Fruit fly (Drosophila melanogaster) ovary, adult (tissue): ENCODE measurements around the gene CG32713.

Source experiments
- CG17801 ChIP-seq: fragments of 200-800 bp; optimal IDR thresholded peaks from 2 replicates; lab custom pipeline; 2019; ENCODE audit warnings: missing biosample characterization, mild to moderate bottlenecking, missing genetic modification characterization, moderate library complexity; ENCODE audit not compliant: partially characterized antibody

The CG32713 gene

DNA sequence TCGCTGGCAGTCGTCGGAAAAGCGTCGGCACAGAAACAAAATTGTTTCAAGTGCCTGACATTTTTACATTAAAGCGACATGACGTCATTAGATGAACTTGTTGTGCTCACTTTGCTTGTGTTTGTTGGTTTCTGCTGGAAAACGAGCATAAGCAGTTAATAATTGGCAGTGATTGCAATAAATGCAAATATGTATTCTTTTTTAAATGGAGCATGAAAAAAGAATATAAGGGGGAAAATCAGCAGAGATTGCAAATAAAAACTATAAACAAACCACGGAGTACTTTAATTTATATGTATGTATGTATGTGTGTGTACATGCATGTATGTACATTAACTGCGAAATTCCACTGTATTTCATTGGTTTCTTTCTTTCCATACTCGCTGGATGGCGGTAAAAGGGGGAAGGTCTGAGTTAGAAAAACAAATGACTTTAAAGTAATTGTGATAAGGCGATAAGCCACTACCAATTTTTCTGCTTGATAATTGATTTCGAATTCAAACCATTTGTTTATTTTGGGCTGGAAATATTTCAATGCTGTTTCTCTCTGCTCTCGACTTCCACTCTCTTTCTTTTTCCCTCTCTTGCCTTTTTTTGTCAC lies 43.8 kb downstream of the CG32713 start:
- peak; percentile 53 for TF ChIP-seq CG17801

DNA sequence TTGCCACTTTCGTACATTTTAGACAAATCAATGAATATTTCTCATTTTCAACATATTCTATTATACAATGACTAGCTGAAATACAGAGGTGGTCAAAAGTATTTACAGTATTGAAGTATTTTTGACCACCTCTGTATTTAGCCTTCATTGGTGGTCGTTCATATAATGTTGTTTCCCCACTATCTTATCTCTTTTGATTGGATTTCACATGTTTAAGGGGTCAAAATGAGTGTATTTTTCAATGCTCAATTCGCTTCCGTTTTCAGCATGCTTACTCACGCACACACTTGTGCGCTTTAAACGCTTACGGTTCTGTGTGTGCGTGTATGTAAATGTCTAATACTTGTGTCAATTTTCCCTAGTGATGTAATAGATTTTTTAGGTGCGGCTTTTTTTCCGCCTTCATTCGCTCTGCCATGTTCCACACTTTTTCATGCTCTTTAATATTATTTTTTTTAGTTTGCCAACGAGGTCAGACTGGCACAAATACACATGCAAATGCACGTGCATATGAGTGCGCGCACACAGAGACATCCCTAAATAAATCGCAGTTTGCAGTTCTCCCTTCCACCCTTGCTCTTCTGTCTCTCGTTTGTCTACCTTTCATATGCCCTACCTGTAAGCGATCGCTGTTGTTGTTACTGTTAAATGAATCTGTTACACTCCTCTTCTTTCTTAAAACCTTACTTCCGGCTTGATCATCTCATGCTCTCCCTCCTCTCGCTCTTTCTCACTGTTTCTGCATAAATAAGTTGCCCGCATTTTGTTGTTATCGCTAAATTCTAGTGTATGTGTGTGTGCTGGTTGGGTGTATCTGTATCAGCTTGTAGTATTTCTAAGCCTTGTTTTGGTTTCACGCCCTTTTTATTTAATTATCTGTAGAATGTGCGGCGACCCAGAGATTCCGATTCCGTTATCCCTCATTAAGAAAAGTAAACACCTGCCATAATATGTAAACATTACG lies 45.0 kb downstream of the CG32713 start:
- peak; percentile 54 for TF ChIP-seq CG17801

DNA sequence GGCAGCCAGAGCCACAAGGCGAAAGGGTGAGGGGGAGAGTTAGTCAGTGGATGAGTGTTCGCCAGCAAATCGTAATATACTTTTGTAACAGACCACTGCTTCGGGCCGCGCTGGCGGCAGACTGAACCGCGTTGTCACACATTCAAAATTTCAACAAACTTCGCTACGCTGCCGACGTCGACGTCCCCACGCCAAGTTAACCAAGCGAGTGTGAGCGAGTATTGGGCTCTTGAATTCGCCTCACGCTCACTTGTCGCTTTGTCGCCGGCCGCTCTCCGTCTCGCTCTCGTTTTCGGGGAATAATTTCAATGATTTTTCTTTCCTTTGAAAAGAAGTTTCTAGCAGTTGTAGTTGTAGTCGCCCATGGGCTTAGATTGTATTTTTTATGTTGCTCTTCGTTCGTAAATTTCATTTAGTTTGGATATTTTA lies 45.9 kb downstream of the CG32713 start, which contains the start of gene lawc:
Gene lawc, minus strand, starts transcription at position 127 of the 429 bp plus-strand sequence.
- TF ChIP-seq CG17801, result peak; percentile 96

DNA sequence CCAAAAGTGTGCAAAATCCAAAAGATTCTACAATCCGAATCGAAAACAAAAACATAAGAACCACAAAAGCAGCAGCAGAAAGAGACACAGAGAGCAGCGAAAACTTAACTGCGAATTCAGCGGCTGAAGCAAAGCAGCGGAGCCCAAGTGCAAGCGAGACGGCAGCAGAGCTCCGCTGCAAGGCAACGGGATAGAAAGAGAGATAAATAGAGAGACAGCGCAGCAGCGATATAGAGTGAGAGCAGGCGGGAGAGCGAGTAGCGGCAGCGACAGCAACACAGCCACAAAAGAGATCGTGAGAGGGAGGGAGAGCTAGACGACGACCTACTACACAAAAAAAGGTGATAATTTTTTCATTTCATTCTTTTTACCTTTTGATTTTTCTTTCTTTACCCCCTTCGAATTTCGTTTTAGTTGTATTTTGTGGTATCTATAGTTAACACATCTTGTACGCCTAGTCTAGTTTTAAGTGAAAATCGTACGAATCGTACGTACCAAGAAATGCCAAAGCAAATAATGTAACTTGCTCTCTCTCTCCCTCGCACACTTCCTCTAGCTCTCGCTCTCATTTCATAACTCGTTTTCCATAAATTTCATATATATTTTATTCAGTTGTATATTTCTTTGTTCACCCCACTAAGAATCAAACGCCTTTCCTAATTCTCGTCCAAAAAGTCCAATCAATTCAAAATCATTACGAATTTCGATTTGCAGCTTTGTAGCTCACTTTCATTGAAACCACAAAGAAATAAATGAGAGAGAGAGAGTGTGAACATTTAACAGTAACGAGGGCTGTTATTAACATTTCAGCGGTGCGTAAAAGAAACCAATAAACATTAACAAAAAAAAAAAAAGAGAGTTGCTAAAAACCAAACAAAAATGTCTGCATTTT lies 46.8 kb downstream of the CG32713 start:
- peak; percentile 92 for TF ChIP-seq CG17801

DNA sequence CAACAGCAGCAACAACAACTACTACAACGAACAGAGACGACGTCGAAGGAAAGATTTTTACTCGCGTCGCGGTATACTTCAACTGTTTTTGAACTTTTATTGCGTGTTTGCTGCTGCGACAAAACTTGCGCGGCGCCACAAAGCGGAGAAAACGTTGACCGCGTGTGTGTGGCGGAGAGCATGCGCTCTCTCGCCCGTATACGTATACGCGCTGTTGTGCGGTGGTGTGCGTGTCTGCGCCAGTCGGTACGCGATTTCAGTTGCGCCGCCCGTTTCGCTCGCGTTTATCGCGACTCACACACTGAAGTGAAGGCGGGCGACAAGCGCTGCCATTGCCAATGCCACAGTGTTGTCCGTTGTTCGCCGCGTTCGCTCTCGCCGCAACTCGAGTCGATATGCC lies 47.6 kb downstream of the CG32713 start:
- peak; percentile 99 for TF ChIP-seq CG17801

DNA sequence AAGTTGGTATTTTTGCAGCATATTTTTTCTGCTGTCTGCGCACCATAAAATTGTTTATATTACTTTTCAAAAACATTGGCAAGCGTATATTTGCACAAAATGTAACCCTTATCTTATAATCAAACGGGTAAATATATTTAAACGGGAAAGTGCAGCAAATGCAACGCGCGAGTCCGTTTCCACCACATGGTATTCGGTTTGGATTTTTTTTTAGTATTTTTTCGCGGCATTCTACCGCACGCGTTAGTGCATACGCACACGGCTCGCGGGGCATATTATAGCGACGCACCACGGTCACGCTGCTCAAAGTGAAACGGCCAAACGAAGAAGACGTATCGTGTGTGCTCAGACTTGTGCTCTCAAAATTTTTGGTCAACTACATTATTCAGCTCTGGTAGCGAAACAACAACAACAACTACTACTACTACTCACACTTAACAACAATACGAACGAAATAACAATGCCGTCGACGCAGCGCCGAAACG lies 48.4 kb downstream of the CG32713 start, which contains the start of gene Trf2:
Gene Trf2, plus strand, starts transcription at position 302 of the 485 bp plus-strand sequence.
- peak; percentile 1 for TF ChIP-seq CG17801

DNA sequence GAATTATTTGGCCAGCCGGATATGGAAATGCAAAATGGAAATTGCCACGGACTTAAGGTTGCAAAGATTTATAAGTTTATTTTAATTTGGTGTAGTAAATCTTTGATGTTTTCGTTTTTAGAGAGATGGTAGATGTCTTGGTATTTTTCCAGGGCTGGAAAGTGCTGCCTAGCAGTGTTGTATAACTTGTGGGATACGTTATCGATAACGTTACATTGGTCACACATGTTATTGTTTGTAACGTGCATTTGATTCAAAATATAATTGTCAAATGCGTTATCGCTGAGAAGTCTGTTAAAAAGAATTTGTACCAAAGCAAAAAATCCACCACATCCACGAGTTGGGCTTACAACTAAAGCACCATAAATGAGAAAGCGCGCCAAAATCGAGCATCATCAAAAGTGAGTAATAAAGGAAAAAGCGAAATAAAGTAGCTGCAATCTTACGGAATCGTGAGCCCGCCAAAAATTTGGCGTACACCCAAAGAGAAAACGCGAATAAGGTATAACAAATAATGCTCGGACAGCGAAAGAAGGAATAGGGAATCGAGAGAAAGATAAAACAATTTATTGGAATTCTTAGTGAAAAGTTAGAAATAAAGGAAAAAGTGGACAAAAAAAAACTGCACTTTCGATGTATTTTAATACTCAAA lies 50.2 kb downstream of the CG32713 start, which contains the start of gene PIG-T:
Gene PIG-T, minus strand, starts transcription at position 140 of the 652 bp plus-strand sequence.
- peak; percentile 14 for TF ChIP-seq CG17801
